Fruit fly (Drosophila melanogaster): ENCODE results near the gene Zif.

dm6 chr3R:6474430-6474829, 17.5 kb downstream of the Zif start:
- TF ChIP-seq eg (GFP tag; IDR thresholded peaks at IDR 0.05) (no peak), CG8319 (GFP tag; optimal IDR thresholded peaks at IDR 0.05) (no peak), fkh (GFP tag; optimal IDR thresholded peaks at IDR 0.05) (no peak), Met (GFP tag; optimal IDR thresholded peaks at IDR 0.05) (no peak), Hr39 (GFP tag; optimal IDR thresholded peaks at IDR 0.05) (no peak), Ets21C (GFP tag; optimal IDR thresholded peaks at IDR 0.05) (no peak), CG11762 (GFP tag; optimal IDR thresholded peaks at IDR 0.05; ENCODE audit: insufficient read depth) (no peak), topi (GFP tag; optimal IDR thresholded peaks at IDR 0.05) (no peak), Ets96B (tag; optimal IDR thresholded peaks at IDR 0.05) (no peak)

Data from whole organism, prepupa.